Worm (Caenorhabditis elegans) whole organism, L4/young adult: Measurements from ENCODE around the gene M151.2.

Experiments used
- W03F9.2 ChIP-seq: fragments of 150-350 bp; optimal IDR thresholded peaks from 2 replicates; lab custom pipeline; 2014; ENCODE audit warnings: missing biosample characterization, missing genetic modification characterization
- dao-5 ChIP-seq: sonication (generic microtip); optimal IDR thresholded peaks from 2 replicates; lab custom pipeline; 2016; ENCODE audit warnings: missing genotype, missing genetic modification characterization, moderate library complexity, missing compliant biosample characterization
- him-1 ChIP-seq: sonication (generic microtip); optimal IDR thresholded peaks from 2 replicates; lab custom pipeline; 2016; ENCODE audit warnings: missing genotype, missing genetic modification reagents, missing genetic modification characterization, missing compliant biosample characterization

M151.2 gene

DNA sequence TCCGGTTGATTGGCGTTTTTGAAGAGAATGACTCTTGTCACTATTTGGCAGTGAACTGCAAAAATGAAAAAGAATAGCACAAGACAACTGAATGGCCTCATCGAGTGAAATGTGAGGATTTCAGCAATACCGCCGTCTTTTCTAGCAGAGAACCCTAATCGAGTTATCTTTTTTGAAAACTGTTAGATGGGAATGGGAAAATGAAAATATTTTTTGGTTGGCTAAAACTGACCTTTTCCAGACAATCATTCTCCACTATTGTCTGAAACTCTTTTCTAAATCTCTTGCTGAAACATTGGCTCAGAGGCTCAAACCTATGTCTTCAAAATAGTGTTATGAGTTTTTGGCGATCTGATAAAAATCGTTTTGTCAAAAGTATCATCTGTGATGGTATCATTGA, 9.3 kb downstream of the M151.2 start, which contains the start of gene M151.10:
Gene M151.10, minus strand, starts transcription at position 101 of the 400 bp plus-strand sequence.
- TF ChIP-seq W03F9.2 (tag; lab: Kevin White, UChicago) (no peak), dao-5 (no peak), him-1 (no peak)

ce11 chrII:3641197-3641596, 10.3 kb downstream of the M151.2 start, which contains the start of gene M151.1:
Gene M151.1 (plus strand): TSS chrII:3641497.
- no peak for TF ChIP-seq W03F9.2 (tag; lab: Kevin White, UChicago)
- TF ChIP-seq him-1, result no peak
- TF ChIP-seq dao-5, result no peak

- TF ChIP-seq W03F9.2 (tag; lab: Kevin White, UChicago) (no peak), him-1 (no peak), dao-5 (no peak)
Measured at ce11 chrII:3647111-3647510, 16.2 kb downstream of the M151.2 start, which contains the start of gene fbxb-33. Gene fbxb-33 (plus strand): TSS chrII:3647411.

- TF ChIP-seq dao-5, result no peak
- TF ChIP-seq W03F9.2 (tag; lab: Kevin White, UChicago), result no peak
- TF ChIP-seq him-1, result no peak
Measured at ce11 chrII:3655378-3655777, 24.5 kb downstream of the M151.2 start, which contains the start of gene F19B10.5. Gene F19B10.5 (plus strand): TSS chrII:3655678.

ce11 chrII:3659776-3660175, 28.9 kb downstream of the M151.2 start, which contains the start of gene F19B10.4:
Gene F19B10.4 (plus strand): TSS chrII:3660076.
- no peak for TF ChIP-seq W03F9.2 (tag; lab: Kevin White, UChicago)
- TF ChIP-seq him-1, result no peak
- TF ChIP-seq dao-5, result no peak

- TF ChIP-seq W03F9.2 (tag; lab: Kevin White, UChicago) (no peak), dao-5 (no peak), him-1 (no peak)
Measured at ce11 chrII:3661932-3662331, 31.0 kb downstream of the M151.2 start, which contains the start of gene F19B10.13. Gene F19B10.13 (plus strand): TSS chrII:3662274.

DNA sequence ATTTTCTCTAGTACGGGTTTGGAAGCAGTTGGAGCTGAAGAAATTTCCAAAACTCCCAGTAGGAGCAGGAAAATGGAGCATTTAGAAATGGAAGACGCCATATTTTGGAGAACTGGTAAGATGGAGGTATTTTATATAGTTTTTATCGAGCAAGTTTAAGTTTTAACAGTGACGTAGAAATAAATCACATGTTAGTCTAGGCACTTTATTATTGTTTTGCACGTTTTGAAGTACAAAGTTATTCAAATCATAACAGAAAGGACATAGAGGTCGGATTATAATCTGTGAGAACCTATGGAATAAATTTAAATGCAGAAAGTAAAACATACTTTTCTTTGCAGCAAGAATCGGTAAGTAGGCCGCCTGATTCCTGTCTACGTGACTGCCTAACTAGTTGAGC, 32.9 kb downstream of the M151.2 start, which contains the start of gene F19B10.6:
Gene F19B10.6, minus strand, starts transcription at position 101 of the 400 bp plus-strand sequence.
- TF ChIP-seq dao-5, result no peak
- TF ChIP-seq him-1, result no peak
- no peak for TF ChIP-seq W03F9.2 (tag; lab: Kevin White, UChicago)

DNA sequence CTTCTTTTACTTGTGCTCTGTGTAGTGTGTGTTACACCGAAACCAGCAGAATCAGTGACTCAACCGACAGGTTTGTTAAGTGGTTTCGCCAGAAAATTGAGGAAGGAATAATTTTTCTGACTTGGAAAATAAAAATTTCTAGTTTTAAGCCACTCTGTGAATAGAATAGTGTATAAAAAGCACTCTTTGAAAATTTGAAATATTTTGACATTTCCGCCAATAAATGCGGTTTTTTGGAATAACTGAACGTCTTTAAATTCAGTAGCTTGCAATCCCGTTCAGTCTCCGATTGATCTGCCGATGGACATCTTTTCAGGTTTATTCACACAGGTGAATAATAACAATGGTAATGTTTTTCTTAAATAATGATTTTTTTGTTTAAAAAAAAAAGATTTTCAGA, 33.6 kb downstream of the M151.2 start, which contains the start of gene F19B10.3:
Gene F19B10.3, plus strand, starts transcription at position 301 of the 400 bp plus-strand sequence.
- TF ChIP-seq W03F9.2 (tag; lab: Kevin White, UChicago), result no peak
- no peak for TF ChIP-seq him-1
- TF ChIP-seq dao-5, result no peak

DNA sequence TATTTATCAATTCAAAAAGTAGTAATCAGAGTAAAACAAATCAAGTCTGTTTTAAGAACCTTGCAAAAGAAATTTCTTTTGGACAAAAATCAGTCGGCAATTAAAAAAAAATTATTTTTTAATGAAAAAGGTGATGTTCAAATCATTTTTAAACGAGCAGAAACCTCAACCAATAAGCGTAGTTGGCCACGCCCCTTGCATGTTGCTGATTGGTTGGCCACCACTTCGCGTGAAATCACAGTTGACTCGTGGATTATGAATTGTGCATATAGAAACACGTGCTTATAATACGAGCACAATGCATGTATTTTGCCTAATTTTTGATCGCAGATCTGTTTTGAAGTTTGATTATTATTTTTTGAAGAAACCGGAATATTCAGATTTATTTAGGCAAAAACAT, 34.3 kb downstream of the M151.2 start:
- TF ChIP-seq him-1 (no peak), dao-5 (no peak)

- TF ChIP-seq him-1 (no peak), W03F9.2 (tag; lab: Kevin White, UChicago) (no peak), dao-5 (no peak)
Measured at ce11 chrII:3669315-3669714, 38.4 kb downstream of the M151.2 start, which contains the start of gene srx-97. Gene srx-97 (minus strand): TSS chrII:3669415.

DNA sequence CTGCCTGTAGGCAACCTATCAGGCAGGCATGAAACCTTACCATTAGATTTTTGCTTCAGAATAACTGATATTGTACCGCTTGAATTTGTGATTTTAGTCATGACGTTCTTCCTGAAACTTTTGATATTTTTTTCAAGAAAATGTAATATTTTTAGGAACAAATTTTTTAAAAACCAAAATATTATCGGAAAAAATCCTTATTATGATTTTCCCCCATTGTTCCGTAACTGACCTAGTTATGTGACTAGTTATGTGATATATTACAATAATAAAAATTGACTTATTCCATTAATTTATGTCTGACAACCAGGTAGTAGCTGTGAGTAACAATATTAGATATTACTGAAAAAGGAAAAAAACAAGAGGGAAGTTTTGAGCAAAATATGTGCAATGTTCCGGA, 40.0 kb downstream of the M151.2 start, which contains the start of gene srx-98:
Gene srx-98, minus strand, starts transcription at position 101 of the 400 bp plus-strand sequence.
- TF ChIP-seq dao-5 (no peak), him-1 (no peak), W03F9.2 (tag; lab: Kevin White, UChicago) (no peak)

DNA sequence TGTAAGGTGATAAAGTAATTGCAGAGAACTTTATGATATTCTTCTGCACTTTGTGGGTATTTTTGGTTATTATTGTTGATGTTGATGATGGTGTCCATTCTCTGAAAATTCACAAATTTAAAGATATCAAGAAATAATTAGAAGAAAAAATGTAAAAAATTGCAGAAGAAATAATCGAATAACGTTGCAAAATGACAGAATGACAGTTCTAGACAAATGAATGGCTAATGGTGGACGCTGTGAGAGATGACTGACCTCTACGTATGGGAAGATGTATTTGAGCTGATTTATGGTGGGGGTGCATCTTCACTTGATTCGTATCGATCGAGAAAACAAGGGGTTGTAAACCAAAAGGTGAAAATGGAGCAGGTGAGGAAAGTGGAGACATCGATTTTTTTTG, 42.6 kb downstream of the M151.2 start, which contains the start of gene sea-1:
Gene sea-1, minus strand, starts transcription at position 101 of the 400 bp plus-strand sequence.
- no peak for TF ChIP-seq dao-5
- TF ChIP-seq him-1, result no peak
- TF ChIP-seq W03F9.2 (tag; lab: Kevin White, UChicago), result no peak

- TF ChIP-seq W03F9.2 (tag; lab: Kevin White, UChicago) (no peak), him-1 (no peak), dao-5 (no peak)
Measured at ce11 chrII:3675176-3675575, 44.3 kb downstream of the M151.2 start, which contains the start of gene F19B10.2. Gene F19B10.2 (plus strand): TSS chrII:3675476.

- TF ChIP-seq W03F9.2 (tag; lab: Kevin White, UChicago) (no peak), him-1 (no peak), dao-5 (no peak)
Measured at ce11 chrII:3678978-3679377, 48.1 kb downstream of the M151.2 start.

DNA sequence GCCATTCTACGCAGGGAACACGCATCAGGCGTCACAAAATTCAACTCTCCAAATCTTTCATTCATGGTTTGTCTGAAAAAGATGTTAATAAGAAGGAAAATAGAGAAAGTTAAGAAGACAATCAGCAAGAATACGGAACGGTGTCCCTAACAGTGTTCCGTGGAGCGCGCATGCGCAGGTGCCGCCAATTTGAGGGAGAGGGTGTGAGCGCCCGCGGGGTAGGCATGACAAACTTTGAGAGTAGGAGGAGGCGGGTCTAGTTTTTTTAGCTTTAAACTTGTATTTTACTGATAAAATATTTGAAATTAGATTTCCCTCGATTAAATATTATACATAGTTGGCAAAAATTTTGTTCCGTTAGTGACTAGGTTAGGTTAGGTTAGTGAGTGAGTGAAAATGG, 49.5 kb downstream of the M151.2 start:
- no peak for TF ChIP-seq him-1
- TF ChIP-seq W03F9.2 (tag; lab: Kevin White, UChicago), result no peak
- TF ChIP-seq dao-5, result no peak
